Worm (Caenorhabditis elegans): ENCODE measurements around the gene rfc-3.

- TF ChIP-seq unc-62 (GFP tag; optimal IDR thresholded peaks at IDR 0.05) (no peak), egl-27 (tag; optimal IDR thresholded peaks at IDR 0.05) (no peak), snpc-4 (tag; optimal IDR thresholded peaks at IDR 0.05) (no peak), nhr-76 (tag; optimal IDR thresholded peaks at IDR 0.05) (no peak), ceh-82 (tag; optimal IDR thresholded peaks at IDR 0.05) (no peak), lin-15B (tag; optimal IDR thresholded peaks at IDR 0.05) (no peak), R02D3.7 (tag; optimal IDR thresholded peaks at IDR 0.05) (no peak), egl-5 (tag; optimal IDR thresholded peaks at IDR 0.05) (no peak), nhr-12 (tag; optimal IDR thresholded peaks at IDR 0.05) (no peak)
Measured at ce11 chrIV:13082836-13083763, 12.5 kb upstream of the rfc-3 start.

All from whole organism, L3 larva.